Fruit fly (Drosophila melanogaster) S2 (cell line): Measurements from ENCODE around the gene CASK.

Experiments used
- CG8478 ChIP-seq: fragments of >200 bp; optimal IDR thresholded peaks from 2 replicates; lab custom pipeline; 2018
- CTCF ChIP-seq, 2 experiments: fragments of >200 bp; optimal IDR thresholded peaks; 2 replicates each; lab custom pipeline; 2018

dm6 chr3R:21757550-21757949, 64.9 kb downstream of the CASK start:
- no peak for TF ChIP-seq CG8478 (lab: Kevin White, UChicago)
- TF ChIP-seq CTCF (optimal IDR thresholded peaks at IDR 0.05; lab: Kevin White, UChicago) = no peak
